Fruit fly (Drosophila melanogaster) whole organism, embryonic: ENCODE measurements around the gene CG31493.

Experiments used
- Bgb ChIP-seq: fragments of 200-800 bp; sonication (Bioruptor generic); IDR thresholded peaks from 2 replicates; pipeline ENCODE4 v1.3.6; 2022; ENCODE audit warnings: missing biosample characterization, missing genetic modification characterization; ENCODE audit not compliant: partially characterized antibody
- CG10267 ChIP-seq: fragments of 200-800 bp; sonication (Bioruptor generic); optimal IDR thresholded peaks from 2 replicates; lab custom pipeline; 2018; ENCODE audit warnings: missing biosample characterization, mild to moderate bottlenecking, missing genetic modification characterization, moderate library complexity
- CG12744 ChIP-seq: fragments of 200-800 bp; sonication (Bioruptor generic); optimal IDR thresholded peaks from 2 replicates; lab custom pipeline; 2016; ENCODE audit warnings: missing biosample characterization, missing genetic modification characterization
- CG13287 ChIP-seq: fragments of 200-800 bp; sonication (Bioruptor generic); IDR thresholded peaks from 2 replicates; pipeline ENCODE4 v1.3.6; 2022; ENCODE audit warnings: missing biosample characterization, missing genetic modification characterization; ENCODE audit not compliant: partially characterized antibody
- CG13296 ChIP-seq: fragments of 200-800 bp; sonication (Bioruptor generic); optimal IDR thresholded peaks from 3 replicates; lab custom pipeline; 2018; ENCODE audit warnings: missing biosample characterization, mild to moderate bottlenecking, missing genetic modification characterization
- CG13894 ChIP-seq: fragments of 200-800 bp; sonication (Bioruptor generic); optimal IDR thresholded peaks from 3 replicates; lab custom pipeline; 2018; ENCODE audit warnings: missing biosample characterization, mild to moderate bottlenecking, missing genetic modification characterization, moderate library complexity
- CG1647 ChIP-seq: fragments of 200-800 bp; sonication (Bioruptor generic); optimal IDR thresholded peaks from 3 replicates; lab custom pipeline; 2016; ENCODE audit warnings: missing biosample characterization, missing genetic modification characterization
- CG32532 ChIP-seq: fragments of 200-800 bp; sonication (Bioruptor generic); IDR thresholded peaks from 2 replicates; pipeline ENCODE4 v1.3.6; 2022; ENCODE audit warnings: missing biosample characterization, missing genetic modification characterization
- CG4360 ChIP-seq: fragments of 200-800 bp; sonication (Bioruptor generic); IDR thresholded peaks from 2 replicates; pipeline ENCODE4 v1.3.6; 2022; ENCODE audit warnings: missing biosample characterization, missing genetic modification characterization
- CG5180 ChIP-seq: fragments of 200-800 bp; sonication (Bioruptor generic); optimal IDR thresholded peaks from 3 replicates; lab custom pipeline; 2017; ENCODE audit warnings: missing biosample characterization, missing genetic modification characterization, mild to moderate bottlenecking, moderate library complexity, missing genetic modification reagents
- CG6272 ChIP-seq: fragments of 200-800 bp; sonication (Bioruptor generic); IDR thresholded peaks from 2 replicates; pipeline ENCODE4 v1.3.6; 2022; ENCODE audit warnings: missing biosample characterization, missing genetic modification characterization
- CG7357 ChIP-seq: fragments of 200-800 bp; sonication (Bioruptor generic); IDR thresholded peaks from 3 replicates; pipeline ENCODE4 v1.3.6; 2022; ENCODE audit warnings: missing biosample characterization, missing genetic modification characterization
- CG8290 ChIP-seq, 3 experiments: fragments of 200-800 bp; sonication (Bioruptor generic); optimal IDR thresholded peaks; 2 replicates each; lab custom pipeline; 2016 to 2019; ENCODE audit warnings: missing biosample characterization in 3 of 3, missing genetic modification characterization in 3 of 3, mild to moderate bottlenecking in 2 of 3, moderate library complexity in 1 of 3
- CG9215 ChIP-seq: fragments of 200-800 bp; sonication (Bioruptor generic); IDR thresholded peaks from 2 replicates; pipeline ENCODE4 v1.3.6; 2022; ENCODE audit warnings: missing biosample characterization, missing genetic modification characterization
- D ChIP-seq, 2 experiments: fragments of 200-800 bp in 1 of 2; fragments of >200 bp in 1 of 2; sonication (Bioruptor generic) in 1 of 2; optimal IDR thresholded peaks; 2 replicates in 1 of 2; 3 replicates in 1 of 2; lab custom pipeline; 2017; ENCODE audit warnings: mild to moderate bottlenecking in 1 of 2, missing biosample characterization in 1 of 2, missing genetic modification characterization in 1 of 2, missing genetic modification reagents in 1 of 2
- Dad ChIP-seq: fragments of 200-800 bp; sonication (Bioruptor generic); optimal IDR thresholded peaks from 3 replicates; lab custom pipeline; 2016; ENCODE audit warnings: missing biosample characterization, missing genetic modification characterization
- Dip2 ChIP-seq: fragments of 200-800 bp; sonication (Bioruptor generic); IDR thresholded peaks from 2 replicates; pipeline ENCODE4 v1.3.6; 2022; ENCODE audit warnings: missing biosample characterization, missing genetic modification characterization
- Elba2 ChIP-seq: fragments of 200-800 bp; sonication (Bioruptor generic); optimal IDR thresholded peaks from 3 replicates; lab custom pipeline; 2016; ENCODE audit warnings: missing biosample characterization, missing genetic modification characterization
- HLH4C ChIP-seq: fragments of 200-800 bp; sonication (Bioruptor generic); IDR thresholded peaks from 3 replicates; pipeline ENCODE4 v1.3.6; 2022; ENCODE audit warnings: missing biosample characterization, missing genetic modification characterization; ENCODE audit not compliant: partially characterized antibody
- Hmr ChIP-seq: fragments of 200-800 bp; sonication (Bioruptor generic); optimal IDR thresholded peaks from 3 replicates; lab custom pipeline; 2017; ENCODE audit warnings: mild to moderate bottlenecking, missing biosample characterization, missing genetic modification reagents, missing genetic modification characterization
- Jarid2 ChIP-seq: fragments of 200-800 bp; sonication (Bioruptor generic); optimal IDR thresholded peaks from 3 replicates; lab custom pipeline; 2017; ENCODE audit warnings: mild to moderate bottlenecking, missing biosample characterization, missing genetic modification reagents, missing genetic modification characterization
- Kr ChIP-seq: fragments of 200-800 bp; sonication (Bioruptor generic); optimal IDR thresholded peaks from 2 replicates; lab custom pipeline; 2017; ENCODE audit warnings: missing biosample characterization, mild to moderate bottlenecking, missing genetic modification characterization
- Pdp1 ChIP-seq, 2 experiments: fragments of 200-800 bp; sonication (Bioruptor generic); optimal IDR thresholded peaks; 3 replicates each; lab custom pipeline; 2016; ENCODE audit warnings: missing biosample characterization in 2 of 2, missing genetic modification characterization in 2 of 2, mild to moderate bottlenecking in 1 of 2, moderate library complexity in 1 of 2
- Stat92E ChIP-seq, 3 experiments: fragments of >200 bp in 2 of 3; fragments of 200-800 bp in 1 of 3; sonication (Bioruptor generic) in 1 of 3; optimal IDR thresholded peaks; 2 replicates each; lab custom pipeline; 2017 to 2019; ENCODE audit warnings: missing biosample characterization in 3 of 3, missing genetic modification characterization in 3 of 3, mild to moderate bottlenecking in 1 of 3, moderate library complexity in 1 of 3
- Trl ChIP-seq, 3 experiments: fragments of >200 bp in 2 of 3; fragments of 200-800 bp in 1 of 3; sonication (Bioruptor generic) in 1 of 3; optimal IDR thresholded peaks; 2 replicates in 1 of 3; 3 replicates in 2 of 3; lab custom pipeline; 2016 to 2017; ENCODE audit warnings: missing biosample characterization in 1 of 3, missing genetic modification characterization in 1 of 3
- amos ChIP-seq: fragments of 200-800 bp; sonication (Bioruptor generic); IDR thresholded peaks from 2 replicates; pipeline ENCODE4 v1.3.6; 2022; ENCODE audit warnings: missing biosample characterization, missing genetic modification characterization; ENCODE audit not compliant: partially characterized antibody
- bbx ChIP-seq: fragments of 200-800 bp; sonication (Bioruptor generic); IDR thresholded peaks from 2 replicates; pipeline ENCODE4 v1.3.6; 2022; ENCODE audit warnings: missing biosample characterization, missing genetic modification characterization; ENCODE audit not compliant: partially characterized antibody
- cas ChIP-seq: fragments of 200-800 bp; sonication (Bioruptor generic); IDR thresholded peaks from 2 replicates; pipeline ENCODE4 v1.3.6; 2022; ENCODE audit warnings: missing biosample characterization, missing genetic modification characterization
- cg ChIP-seq: fragments of 200-800 bp; sonication (Bioruptor generic); optimal IDR thresholded peaks from 3 replicates; lab custom pipeline; 2019; ENCODE audit warnings: missing biosample characterization, mild to moderate bottlenecking, missing genetic modification characterization, moderate library complexity
- chinmo ChIP-seq: fragments of 200-800 bp; sonication (Bioruptor generic); IDR thresholded peaks from 4 replicates; pipeline ENCODE4 v1.3.6; 2022; ENCODE audit warnings: missing biosample characterization, missing genetic modification characterization; ENCODE audit not compliant: partially characterized antibody
- crol ChIP-seq: fragments of 200-800 bp; sonication (Bioruptor generic); IDR thresholded peaks from 2 replicates; pipeline ENCODE4 v1.3.6; 2022; ENCODE audit warnings: missing biosample characterization, missing genetic modification characterization
- crp ChIP-seq, 2 experiments: fragments of 200-800 bp; sonication (Bioruptor generic); optimal IDR thresholded peaks; 2 replicates in 1 of 2; 3 replicates in 1 of 2; lab custom pipeline; 2017; ENCODE audit warnings: missing biosample characterization in 2 of 2, missing genetic modification characterization in 2 of 2, mild to moderate bottlenecking in 1 of 2, moderate library complexity in 1 of 2
- h ChIP-seq: fragments of >200 bp; optimal IDR thresholded peaks from 2 replicates; lab custom pipeline; 2017
- hkb ChIP-seq, 2 experiments: fragments of 200-800 bp in 1 of 2; fragments of >200 bp in 1 of 2; sonication (Bioruptor generic) in 1 of 2; IDR thresholded peaks in 1 of 2; optimal IDR thresholded peaks in 1 of 2; 2 replicates each; pipeline versions ENCODE4 v1.3.6 to Lab custom; 2017 to 2022; ENCODE audit warnings: missing biosample characterization in 1 of 2, missing genetic modification characterization in 1 of 2
- insv ChIP-seq, 2 experiments: fragments of 200-800 bp; sonication (Bioruptor generic); optimal IDR thresholded peaks; 3 replicates each; lab custom pipeline; 2016 to 2018; ENCODE audit warnings: missing biosample characterization in 2 of 2, missing genetic modification characterization in 2 of 2
- nerfin-2 ChIP-seq: fragments of 200-800 bp; sonication (Bioruptor generic); IDR thresholded peaks from 2 replicates; pipeline ENCODE4 v1.3.6; 2022; ENCODE audit warnings: missing biosample characterization, missing genetic modification characterization; ENCODE audit not compliant: partially characterized antibody
- nom ChIP-seq: fragments of 200-800 bp; sonication (Bioruptor generic); optimal IDR thresholded peaks from 2 replicates; lab custom pipeline; 2017; ENCODE audit warnings: missing biosample characterization, missing genetic modification characterization, mild to moderate bottlenecking, moderate library complexity, missing genetic modification reagents
- repo ChIP-seq: fragments of 200-800 bp; sonication (Bioruptor generic); optimal IDR thresholded peaks from 2 replicates; lab custom pipeline; 2016; ENCODE audit warnings: missing biosample characterization, missing genetic modification characterization
- ro ChIP-seq: fragments of 200-800 bp; sonication (Bioruptor generic); IDR thresholded peaks from 2 replicates; pipeline ENCODE4 v1.3.6; 2022; ENCODE audit warnings: missing biosample characterization, missing genetic modification characterization
- sens ChIP-seq: fragments of 200-800 bp; sonication (Bioruptor generic); peaks from one replicate; lab custom pipeline; 2016; ENCODE audit warnings: missing biosample characterization, missing genetic modification characterization
- seq ChIP-seq: fragments of 200-800 bp; sonication (Bioruptor generic); IDR thresholded peaks from 2 replicates; pipeline ENCODE4 v1.3.6; 2022; ENCODE audit warnings: missing biosample characterization, missing genetic modification characterization
- stc ChIP-seq: fragments of 200-800 bp; sonication (Bioruptor generic); IDR thresholded peaks from 2 replicates; pipeline ENCODE4 v1.3.6; 2022; ENCODE audit warnings: missing biosample characterization, missing genetic modification characterization
- yki ChIP-seq: fragments of >200 bp; optimal IDR thresholded peaks from 3 replicates; lab custom pipeline; 2018
- zen ChIP-seq: fragments of 200-800 bp; sonication (Bioruptor generic); optimal IDR thresholded peaks from 3 replicates; lab custom pipeline; 2018; ENCODE audit warnings: missing biosample characterization, mild to moderate bottlenecking, missing genetic modification characterization, moderate library complexity

The CG31493 gene

DNA sequence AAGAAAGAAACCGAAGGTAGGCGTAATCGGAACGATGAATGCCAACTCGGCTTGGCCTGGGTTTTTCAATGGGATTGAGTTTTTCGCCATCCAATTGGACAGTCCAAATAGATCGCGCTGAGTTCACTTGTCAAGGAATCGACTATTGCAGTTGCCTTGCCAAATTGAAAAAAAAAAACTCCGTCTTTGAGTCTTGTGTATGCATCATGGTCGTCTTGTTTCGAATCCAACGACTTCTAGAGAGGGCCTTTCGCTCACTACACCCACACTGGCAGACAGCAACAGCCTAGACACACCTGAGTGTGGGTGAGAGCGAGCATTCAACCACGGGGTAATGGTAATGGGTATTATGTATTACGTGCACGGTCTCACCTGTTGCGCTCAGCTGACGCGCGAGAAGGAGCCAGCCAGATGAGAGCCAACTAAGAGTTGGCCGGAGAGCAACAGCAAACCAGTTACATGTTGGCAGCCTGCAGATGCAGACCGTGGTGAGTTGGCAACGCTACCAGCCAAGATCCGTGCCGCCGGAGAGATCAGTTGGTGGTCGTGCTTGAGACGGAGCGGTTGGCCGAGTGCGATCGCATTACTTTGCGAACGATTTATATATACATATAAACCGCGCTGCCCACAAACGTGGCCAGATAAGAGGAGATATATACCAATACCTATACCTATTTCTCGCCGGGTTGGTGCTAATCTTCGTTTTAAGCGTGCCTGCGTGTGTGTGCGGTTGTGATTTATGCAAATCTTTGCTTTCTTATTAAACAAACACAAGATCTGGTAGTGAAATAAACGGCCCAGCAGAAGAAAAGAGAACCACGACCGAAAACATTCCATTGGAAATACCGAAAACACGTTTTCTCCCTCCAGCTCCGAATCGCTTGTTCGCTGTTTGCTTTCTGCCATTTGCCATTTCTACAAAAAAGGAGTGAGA is 31.3 kb downstream of the CG31493 start, which contains the start of gene sas (continued):
- TF ChIP-seq seq = peak; percentile 33; the same call in 1 of the 2 replicates
- TF ChIP-seq CG8290 (GFP tag; optimal IDR thresholded peaks at IDR 0.05; lab: Kevin White, UChicago) = no peak
- peak in 1 of 2 experiments; percentile 36 for TF ChIP-seq CG8290 (tag; optimal IDR thresholded peaks at IDR 0.05; lab: Kevin White, UChicago)
- peak in 1 of 3 experiments; percentile 11 for TF ChIP-seq Stat92E (GFP tag; optimal IDR thresholded peaks at IDR 0.05; lab: Kevin White, UChicago)
- peak; percentile 63 to 77 for TF ChIP-seq Trl (optimal IDR thresholded peaks at IDR 0.05; lab: Kevin White, UChicago)
- TF ChIP-seq Trl (GFP tag; optimal IDR thresholded peaks at IDR 0.05; lab: Kevin White, UChicago) = peak; percentile 0
- peak; percentile 13; the same call in 1 of the 2 replicates for TF ChIP-seq stc (GFP tag; lab: Robert Waterston, UW)
- no peak for TF ChIP-seq CG6272 (GFP tag; lab: Robert Waterston, UW)
- TF ChIP-seq CG4360 (GFP tag; lab: Robert Waterston, UW) = peak; percentile 9; the same call in 1 of the 2 replicates
- no peak for TF ChIP-seq CG10267 (tag; lab: Kevin White, UChicago)
- peak; percentile 70 for TF ChIP-seq sens (GFP tag; lab: Kevin White, UChicago)
- TF ChIP-seq Jarid2 (GFP tag; lab: Kevin White, UChicago) = peak; percentile 92
- TF ChIP-seq Bgb (GFP tag; lab: Robert Waterston, UW) = peak; percentile 32; the same call in 1 of the 2 replicates
- TF ChIP-seq CG5180 (GFP tag; lab: Kevin White, UChicago) = peak; percentile 16
- peak; percentile 48 for TF ChIP-seq CG13894 (tag; lab: Kevin White, UChicago)
- no peak for TF ChIP-seq CG9215 (GFP tag; lab: Robert Waterston, UW)
- peak; percentile 33 to 93 for TF ChIP-seq insv (GFP tag; optimal IDR thresholded peaks at IDR 0.05; lab: Kevin White, UChicago)
- no peak for TF ChIP-seq Kr (GFP tag; lab: Kevin White, UChicago)
- TF ChIP-seq h (lab: Kevin White, UChicago) = no peak
- TF ChIP-seq bbx (GFP tag; lab: Robert Waterston, UW) = 0 out of 2 replicates have a peak, but pooled peaks have one; percentile 31
- TF ChIP-seq D (optimal IDR thresholded peaks at IDR 0.05; lab: Kevin White, UChicago) = peak; percentile 17
- no peak for TF ChIP-seq D (GFP tag; optimal IDR thresholded peaks at IDR 0.05; lab: Kevin White, UChicago)
- TF ChIP-seq repo (GFP tag; lab: Kevin White, UChicago) = no peak
- TF ChIP-seq yki (lab: Kevin White, UChicago) = peak; percentile 14
- TF ChIP-seq zen (tag; lab: Kevin White, UChicago) = peak; percentile 36
- peak; percentile 5 for TF ChIP-seq Dad (GFP tag; lab: Kevin White, UChicago)
- no peak for TF ChIP-seq crol
- TF ChIP-seq hkb (optimal IDR thresholded peaks at IDR 0.05; lab: Kevin White, UChicago) = no peak
- 0 out of 2 replicates have a peak, but pooled peaks have one; percentile 40 for TF ChIP-seq hkb (GFP tag; IDR thresholded peaks at IDR 0.05; lab: Robert Waterston, UW)
- TF ChIP-seq chinmo (GFP tag; lab: Robert Waterston, UW) = peak; percentile 93
- TF ChIP-seq CG12744 (GFP tag; lab: Kevin White, UChicago) = no peak
- TF ChIP-seq CG7357 = no peak
- TF ChIP-seq cas = peak; percentile 18; the same call in 1 of the 2 replicates
- TF ChIP-seq CG32532 = peak; percentile 40; the same call in 1 of the 2 replicates
- peak; percentile 14; the same call in 1 of the 2 replicates for TF ChIP-seq nerfin-2 (GFP tag; lab: Robert Waterston, UW)
- peak; percentile 45 for TF ChIP-seq nom
- TF ChIP-seq CG1647 = no peak
- peak in 1 of 2 experiments; percentile 27 for TF ChIP-seq crp (GFP tag; optimal IDR thresholded peaks at IDR 0.05; lab: Kevin White, UChicago)
- no peak for TF ChIP-seq Hmr (GFP tag; lab: Kevin White, UChicago)
- TF ChIP-seq Dip2 = no peak
- TF ChIP-seq amos (GFP tag; lab: Robert Waterston, UW) = peak; percentile 28; the same call in 1 of the 2 replicates
- peak in 1 of 2 experiments; percentile 75 for TF ChIP-seq Pdp1 (GFP tag; optimal IDR thresholded peaks at IDR 0.05; lab: Kevin White, UChicago)
- no peak for TF ChIP-seq ro (GFP tag; lab: Robert Waterston, UW)
- peak; percentile 39; the same call in 1 of the 2 replicates for TF ChIP-seq CG13287 (GFP tag; lab: Robert Waterston, UW)
- TF ChIP-seq Elba2 (GFP tag; lab: Kevin White, UChicago) = peak; percentile 76
- peak; percentile 10 for TF ChIP-seq CG13296 (GFP tag; lab: Kevin White, UChicago)
- 0 out of 3 replicates have a peak, but pooled peaks have one; percentile 33 for TF ChIP-seq HLH4C (GFP tag; lab: Robert Waterston, UW)
- TF ChIP-seq cg (GFP tag; lab: Kevin White, UChicago) = peak; percentile 64
